Worm (Caenorhabditis elegans) whole organism, young adult: ENCODE data around the gene npp-21.

Experiments used
- B0019.2 ChIP-seq: fragments of 200-800 bp; sonication (Bioruptor generic); conservative IDR thresholded peaks from 2 replicates; pipeline ENCODE4 v1.3.6; 2022; ENCODE audit warnings: missing genetic modification reagents, missing genetic modification characterization, missing compliant biosample characterization
- B0261.1 ChIP-seq: sonication (generic microtip); optimal IDR thresholded peaks from 2 replicates; lab custom pipeline; 2016; ENCODE audit warnings: mild to moderate bottlenecking, missing genetic modification characterization, moderate library complexity, missing compliant biosample characterization
- B0336.3 ChIP-seq: fragments of 200-800 bp; sonication (Bioruptor generic); IDR thresholded peaks from 2 replicates; pipeline ENCODE4 v1.3.6; 2022; ENCODE audit warnings: missing genetic modification characterization, missing compliant biosample characterization
- C17E4.6 ChIP-seq: fragments of 200-800 bp; sonication (Bioruptor generic); IDR thresholded peaks from 2 replicates; pipeline ENCODE4 v1.3.6; 2022; ENCODE audit warnings: missing genetic modification reagents, missing genetic modification characterization, missing compliant biosample characterization
- D2030.7 ChIP-seq: fragments of 200-800 bp; sonication (Bioruptor generic); IDR thresholded peaks from 2 replicates; pipeline ENCODE4 v1.3.6; 2022; ENCODE audit warnings: missing genetic modification reagents, missing genetic modification characterization, missing compliant biosample characterization
- F49E8.2 ChIP-seq: sonication (generic microtip); optimal IDR thresholded peaks from 3 replicates; lab custom pipeline; 2017; ENCODE audit warnings: missing genetic modification characterization, mild to moderate bottlenecking, missing compliant biosample characterization, antibody characterized with exemption, moderate library complexity; ENCODE audit not compliant: insufficient read depth
- F52B5.7 ChIP-seq: sonication (generic microtip); optimal IDR thresholded peaks from 2 replicates; lab custom pipeline; 2016; ENCODE audit warnings: mild to moderate bottlenecking, missing genetic modification characterization, missing compliant biosample characterization
- F57C9.4 ChIP-seq: sonication (generic microtip); optimal IDR thresholded peaks from 2 replicates; lab custom pipeline; 2017; ENCODE audit warnings: mild to moderate bottlenecking, missing genetic modification characterization, missing compliant biosample characterization
- K12H6.12 ChIP-seq: fragments of 200-800 bp; sonication (Bioruptor generic); optimal IDR thresholded peaks from 2 replicates; lab custom pipeline; 2018; ENCODE audit warnings: mild to moderate bottlenecking, missing genetic modification characterization, missing compliant biosample characterization
- T07F8.4 ChIP-seq: sonication (generic microtip); optimal IDR thresholded peaks from 2 replicates; lab custom pipeline; 2016; ENCODE audit warnings: mild to moderate bottlenecking, missing genetic modification characterization, moderate library complexity, missing compliant biosample characterization
- akir-1 ChIP-seq: fragments of 200-800 bp; sonication (Bioruptor generic); optimal IDR thresholded peaks from 2 replicates; lab custom pipeline; 2018; ENCODE audit warnings: mild to moderate bottlenecking, missing genetic modification characterization, moderate library complexity, missing compliant biosample characterization
- ama-1 ChIP-seq, 3 experiments: fragments of 150-350 bp in 1 of 3; sonication (generic microtip) in 2 of 3; optimal IDR thresholded peaks; 2 replicates each; lab custom pipeline; 2014 to 2018; ENCODE audit warnings: missing biosample characterization in 2 of 3, missing genetic modification characterization in 2 of 3, missing genetic modification reagents in 2 of 3
- aptf-2 ChIP-seq: fragments of 200-800 bp; sonication (Bioruptor generic); conservative IDR thresholded peaks from 2 replicates; pipeline ENCODE4 v1.3.6; 2022; ENCODE audit warnings: missing genetic modification reagents, missing genetic modification characterization, missing compliant biosample characterization
- atf-7 ChIP-seq: sonication (generic microtip); optimal IDR thresholded peaks from 2 replicates; lab custom pipeline; 2017; ENCODE audit warnings: mild to moderate bottlenecking, missing genetic modification characterization, missing compliant biosample characterization
- attf-5 ChIP-seq: fragments of 200-800 bp; sonication (Bioruptor generic); optimal IDR thresholded peaks from 2 replicates; lab custom pipeline; 2018; ENCODE audit warnings: mild to moderate bottlenecking, missing genetic modification characterization, missing compliant biosample characterization
- ccch-3 ChIP-seq: fragments of 200-800 bp; sonication (Bioruptor generic); optimal IDR thresholded peaks from 2 replicates; lab custom pipeline; 2018; ENCODE audit warnings: mild to moderate bottlenecking, missing genetic modification characterization, missing compliant biosample characterization
- ceh-100 ChIP-seq: fragments of 200-800 bp; sonication (Bioruptor generic); IDR thresholded peaks from 2 replicates; pipeline ENCODE4 v1.3.6; 2022; ENCODE audit warnings: missing genetic modification reagents, missing genetic modification characterization, missing compliant biosample characterization
- ceh-27 ChIP-seq: fragments of 200-800 bp; sonication (Bioruptor generic); optimal IDR thresholded peaks from 2 replicates; lab custom pipeline; 2018; ENCODE audit warnings: mild to moderate bottlenecking, missing genetic modification characterization, moderate library complexity, missing compliant biosample characterization
- ceh-58 ChIP-seq: fragments of 200-800 bp; sonication (Bioruptor generic); IDR thresholded peaks from 2 replicates; pipeline ENCODE4 v1.3.6; 2022; ENCODE audit warnings: missing genetic modification characterization, missing compliant biosample characterization
- dox-1 ChIP-seq: fragments of 200-800 bp; sonication (Bioruptor generic); IDR thresholded peaks from 2 replicates; pipeline ENCODE4 v1.3.6; 2022; ENCODE audit warnings: missing genetic modification reagents, missing genetic modification characterization, missing compliant biosample characterization
- fkh-3 ChIP-seq: sonication (generic microtip); optimal IDR thresholded peaks from 2 replicates; lab custom pipeline; 2016; ENCODE audit warnings: mild to moderate bottlenecking, missing genetic modification characterization, missing compliant biosample characterization
- hrde-1 ChIP-seq: sonication (generic microtip); optimal IDR thresholded peaks from 2 replicates; lab custom pipeline; 2016; ENCODE audit warnings: missing genetic modification characterization, mild to moderate bottlenecking, missing compliant biosample characterization, moderate library complexity, missing genotype, missing genetic modification reagents, borderline replicate concordance
- let-526 ChIP-seq: fragments of 200-800 bp; sonication (Bioruptor generic); IDR thresholded peaks from 2 replicates; pipeline ENCODE4 v1.3.6; 2022; ENCODE audit warnings: missing genetic modification reagents, missing genetic modification characterization, missing compliant biosample characterization
- let-607 ChIP-seq, 2 experiments: fragments of 200-800 bp in 1 of 2; sonication (Bioruptor generic) in 1 of 2; sonication (generic microtip) in 1 of 2; optimal IDR thresholded peaks; 2 replicates each; lab custom pipeline; 2016 to 2018; ENCODE audit warnings: mild to moderate bottlenecking in 2 of 2, missing compliant biosample characterization in 2 of 2, missing genetic modification characterization in 2 of 2, moderate library complexity in 2 of 2, missing genotype in 1 of 2
- lir-1 ChIP-seq: fragments of 200-800 bp; sonication (Bioruptor generic); conservative IDR thresholded peaks from 2 replicates; pipeline ENCODE4 v1.3.6; 2022; ENCODE audit warnings: missing genetic modification reagents, missing genetic modification characterization, missing compliant biosample characterization
- lsy-27 ChIP-seq: sonication (generic microtip); optimal IDR thresholded peaks from 2 replicates; lab custom pipeline; 2017; ENCODE audit warnings: missing genetic modification characterization, mild to moderate bottlenecking, missing compliant biosample characterization, antibody characterized with exemption, missing genotype, borderline replicate concordance; ENCODE audit not compliant: insufficient read depth
- madf-6 ChIP-seq: fragments of 200-800 bp; sonication (Bioruptor generic); IDR thresholded peaks from 2 replicates; pipeline ENCODE4 v1.3.6; 2022; ENCODE audit warnings: missing genetic modification reagents, missing genetic modification characterization, missing compliant biosample characterization
- mel-28 ChIP-seq: sonication (generic microtip); optimal IDR thresholded peaks from 2 replicates; lab custom pipeline; 2016; ENCODE audit warnings: borderline replicate concordance, mild to moderate bottlenecking, missing genetic modification characterization, missing compliant biosample characterization
- nfya-1 ChIP-seq: sonication (generic microtip); optimal IDR thresholded peaks from 2 replicates; lab custom pipeline; 2017; ENCODE audit warnings: antibody characterized with exemption, missing compliant biosample characterization, missing genetic modification characterization, borderline replicate concordance; ENCODE audit not compliant: insufficient read depth
- nhr-27 ChIP-seq: fragments of 200-800 bp; sonication (Bioruptor generic); optimal IDR thresholded peaks from 2 replicates; lab custom pipeline; 2018; ENCODE audit warnings: mild to moderate bottlenecking, missing genetic modification characterization, moderate library complexity, missing compliant biosample characterization
- nhr-80 ChIP-seq: sonication (generic microtip); optimal IDR thresholded peaks from 2 replicates; lab custom pipeline; 2016; ENCODE audit warnings: missing genetic modification characterization, missing compliant biosample characterization
- rec-8 ChIP-seq, 2 experiments: sonication (generic microtip); optimal IDR thresholded peaks; 2 replicates each; lab custom pipeline; 2016; ENCODE audit warnings: mild to moderate bottlenecking in 2 of 2, missing genetic modification characterization in 2 of 2, missing genetic modification reagents in 2 of 2, missing genotype in 2 of 2, missing biosample characterization in 1 of 2, missing compliant biosample characterization in 1 of 2, moderate library complexity in 1 of 2
- rpc-1 ChIP-seq, 2 experiments: fragments of 150-350 bp in 1 of 2; sonication (generic microtip) in 1 of 2; optimal IDR thresholded peaks; 2 replicates each; lab custom pipeline; 2014 to 2018; ENCODE audit warnings: missing biosample characterization in 1 of 2, missing genetic modification characterization in 1 of 2, missing genetic modification reagents in 1 of 2, missing genotype in 1 of 2
- sdz-38 ChIP-seq: sonication (generic microtip); optimal IDR thresholded peaks from 2 replicates; lab custom pipeline; 2016; ENCODE audit warnings: missing genotype, missing genetic modification characterization, missing compliant biosample characterization
- snpc-1.3 ChIP-seq: sonication (generic microtip); optimal IDR thresholded peaks from 2 replicates; lab custom pipeline; 2017; ENCODE audit warnings: missing genetic modification characterization, mild to moderate bottlenecking, missing compliant biosample characterization, antibody characterized with exemption, moderate library complexity, missing genotype, missing genetic modification reagents; ENCODE audit not compliant: insufficient read depth
- sptf-2 ChIP-seq: fragments of 200-800 bp; sonication (Bioruptor generic); optimal IDR thresholded peaks from 2 replicates; lab custom pipeline; 2018; ENCODE audit warnings: mild to moderate bottlenecking, missing genetic modification characterization, missing compliant biosample characterization
- tbx-9 ChIP-seq: sonication (generic microtip); optimal IDR thresholded peaks from 2 replicates; lab custom pipeline; 2016; ENCODE audit warnings: borderline replicate concordance, missing genetic modification characterization, inconsistent platforms, missing compliant biosample characterization
- unc-130 ChIP-seq: sonication (generic microtip); optimal IDR thresholded peaks from 2 replicates; lab custom pipeline; 2016; ENCODE audit warnings: missing genetic modification reagents, missing genetic modification characterization, missing compliant biosample characterization
- unc-62 ChIP-seq: fragments of 150-350 bp; optimal IDR thresholded peaks from 2 replicates; lab custom pipeline; 2014; ENCODE audit warnings: missing biosample characterization, missing genetic modification reagents, missing genetic modification characterization
- ztf-18 ChIP-seq: sonication (generic microtip); optimal IDR thresholded peaks from 2 replicates; lab custom pipeline; 2016; ENCODE audit warnings: missing genotype, mild to moderate bottlenecking, missing genetic modification characterization, missing compliant biosample characterization

npp-21 gene

DNA sequence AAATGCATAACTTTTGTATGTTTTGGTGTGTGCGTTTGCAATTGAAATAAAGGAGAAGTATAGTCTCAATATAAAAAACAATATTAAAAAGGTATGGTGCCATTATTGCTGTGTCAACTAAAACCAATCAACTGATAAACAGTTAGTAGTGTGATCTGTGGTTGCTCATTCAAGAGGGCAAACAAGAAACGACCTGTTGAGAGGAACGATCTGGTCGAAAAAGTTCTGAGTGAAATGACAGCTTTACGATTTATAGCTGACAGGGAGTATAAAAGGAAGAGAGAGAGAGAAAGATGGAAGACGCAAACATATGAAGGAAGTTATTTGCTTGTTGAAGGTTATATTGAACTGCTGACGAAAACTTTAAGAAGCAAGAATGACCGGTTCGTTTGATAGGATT is 41.5 kb upstream of the npp-21 start:
- no peak for TF ChIP-seq K12H6.12 (tag; lab: Kevin White, UChicago)
- no peak for TF ChIP-seq ama-1 (optimal IDR thresholded peaks at IDR 0.05; lab: Kevin White, UChicago)
- TF ChIP-seq ama-1 (GFP tag; optimal IDR thresholded peaks at IDR 0.05; lab: Kevin White, UChicago), result no peak
- TF ChIP-seq nhr-80 (tag; lab: Kevin White, UChicago), result peak; percentile 89
- TF ChIP-seq aptf-2 (GFP tag; lab: Robert Waterston, UW), result no peak
- no peak for TF ChIP-seq ccch-3 (GFP tag; lab: Kevin White, UChicago)
- peak; percentile 21 for TF ChIP-seq unc-62 (GFP tag; lab: Kevin White, UChicago)

- TF ChIP-seq K12H6.12 (tag; lab: Kevin White, UChicago) (no peak), F52B5.7 (no peak), sptf-2 (GFP tag; lab: Kevin White, UChicago) (no peak)
Observed at ce11 chrII:7558864-7559263, 40.6 kb upstream of the npp-21 start.

DNA sequence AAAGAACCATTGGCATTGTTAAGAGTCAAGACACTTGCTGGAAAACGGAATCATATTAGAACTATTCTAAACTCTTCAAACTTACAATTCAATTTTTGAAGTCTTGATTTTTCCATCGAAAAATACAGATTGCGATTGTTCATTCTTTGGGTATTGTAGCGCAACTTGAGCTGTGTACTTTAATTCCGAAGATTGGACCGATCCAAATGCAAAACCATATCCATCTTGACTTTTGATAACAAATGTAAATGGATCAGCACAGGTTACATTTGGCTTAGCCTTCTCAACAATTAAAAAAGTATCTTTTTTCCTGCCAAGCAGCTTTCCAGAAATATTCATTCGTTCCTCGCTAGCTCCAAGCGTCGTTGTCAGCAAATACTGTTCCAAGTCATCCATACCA is 38.6 kb upstream of the npp-21 start:
- TF ChIP-seq attf-5 (GFP tag; lab: Kevin White, UChicago), result no peak
- no peak for TF ChIP-seq rec-8 (tag; optimal IDR thresholded peaks at IDR 0.05; lab: Kevin White, UChicago)
- TF ChIP-seq B0261.1 (tag; lab: Kevin White, UChicago), result no peak
- no peak for TF ChIP-seq ztf-18 (tag; lab: Kevin White, UChicago)
- TF ChIP-seq F49E8.2 (tag; lab: Kevin White, UChicago), result no peak
- no peak for TF ChIP-seq nhr-27
- TF ChIP-seq let-607 (tag; optimal IDR thresholded peaks at IDR 0.05; lab: Kevin White, UChicago), result no peak
- TF ChIP-seq C17E4.6 (GFP tag; lab: Robert Waterston, UW), result no peak
- no peak for TF ChIP-seq atf-7 (tag; lab: Kevin White, UChicago)
- TF ChIP-seq hrde-1 (tag; lab: Kevin White, UChicago), result no peak
- TF ChIP-seq B0019.2, result no peak
- TF ChIP-seq T07F8.4 (tag; lab: Kevin White, UChicago), result no peak
- no peak for TF ChIP-seq lsy-27 (tag; lab: Kevin White, UChicago)
- no peak for TF ChIP-seq lir-1 (GFP tag; lab: Robert Waterston, UW)
- TF ChIP-seq madf-6, result no peak
- TF ChIP-seq akir-1 (GFP tag; lab: Kevin White, UChicago), result no peak
- no peak for TF ChIP-seq dox-1
- no peak for TF ChIP-seq ceh-100 (GFP tag; lab: Robert Waterston, UW)
- TF ChIP-seq sdz-38 (tag; lab: Kevin White, UChicago), result no peak

DNA sequence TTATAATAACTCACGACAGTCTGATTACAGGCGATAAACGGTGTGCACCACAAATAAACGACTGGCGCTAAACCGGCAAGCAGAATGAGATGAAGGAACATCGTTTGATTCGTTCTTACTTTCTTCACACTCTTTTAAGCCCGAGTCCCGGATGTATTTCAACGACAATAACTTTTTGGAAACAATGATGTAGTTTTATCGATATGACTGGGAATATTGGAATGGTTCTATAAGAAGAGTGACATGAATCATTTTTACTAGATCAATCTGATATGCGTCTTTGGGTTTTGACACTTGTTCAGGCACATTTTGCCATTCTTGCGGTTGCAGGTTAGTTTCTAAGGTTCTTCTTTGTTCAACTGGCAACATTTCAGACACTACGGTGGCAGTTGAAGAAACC is 38.0 kb upstream of the npp-21 start, which contains the start of the genes ZK1290.11 and ZK1290.1:
Gene ZK1290.11 (minus strand): TSS at position 101 of the 400 bp plus-strand sequence.
Gene ZK1290.1 (plus strand): TSS at position 271 of the 400 bp plus-strand sequence.
- TF ChIP-seq nfya-1 (tag; lab: Kevin White, UChicago) (no peak), atf-7 (tag; lab: Kevin White, UChicago) (no peak), D2030.7 (no peak), nhr-80 (tag; lab: Kevin White, UChicago) (no peak), unc-130 (GFP tag; lab: Kevin White, UChicago) (no peak), F57C9.4 (tag; lab: Kevin White, UChicago) (no peak), rpc-1 (optimal IDR thresholded peaks at IDR 0.05; lab: Kevin White, UChicago) (no peak), rpc-1 (tag; optimal IDR thresholded peaks at IDR 0.05; lab: Kevin White, UChicago) (no peak), sdz-38 (tag; lab: Kevin White, UChicago) (no peak), ceh-100 (GFP tag; lab: Robert Waterston, UW) (no peak), ceh-58 (GFP tag; lab: Robert Waterston, UW) (no peak), tbx-9 (tag; lab: Kevin White, UChicago) (no peak), snpc-1.3 (tag; lab: Kevin White, UChicago) (no peak), ceh-27 (GFP tag; lab: Kevin White, UChicago) (no peak), mel-28 (tag; lab: Kevin White, UChicago) (no peak), let-526 (GFP tag; lab: Robert Waterston, UW) (no peak), lir-1 (GFP tag; lab: Robert Waterston, UW) (no peak), fkh-3 (tag; lab: Kevin White, UChicago) (no peak), B0336.3 (GFP tag; lab: Robert Waterston, UW) (no peak)
